Fruit fly (Drosophila melanogaster): ENCODE measurements around the gene Kots.

Kots gene

dm6 chr3R:13983272-13984032 lies 19.5 kb upstream of the Kots start (continued):
- TF ChIP-seq CG18262 (tag; optimal IDR thresholded peaks at IDR 0.05) (peak; percentile 95), CG6689 (GFP tag; IDR thresholded peaks at IDR 0.05) (peak; percentile 86), CG18764 (GFP tag; optimal IDR thresholded peaks at IDR 0.05) (peak; percentile 89), ranshi (GFP tag; IDR thresholded peaks at IDR 0.05) (peak; percentile 84), CG4820 (GFP tag; optimal IDR thresholded peaks at IDR 0.05) (peak; percentile 88), psq (GFP tag; optimal IDR thresholded peaks at IDR 0.05) (peak; percentile 76), pnt (GFP tag; optimal IDR thresholded peaks at IDR 0.05) (peak; percentile 94), CG14050 (GFP tag; IDR thresholded peaks at IDR 0.05) (peak; percentile 82), maf-S (GFP tag; optimal IDR thresholded peaks at IDR 0.05) (peak; percentile 92), fd102C (GFP tag; optimal IDR thresholded peaks at IDR 0.05) (peak; percentile 41), CG4404 (GFP tag; IDR thresholded peaks at IDR 0.05) (peak; percentile 91), CG14441 (GFP tag; IDR thresholded peaks at IDR 0.05) (peak; percentile 86), CG34376 (GFP tag; optimal IDR thresholded peaks at IDR 0.05) (peak; percentile 94), Meics (GFP tag; optimal IDR thresholded peaks at IDR 0.05) (peak; percentile 94), sna (GFP tag; IDR thresholded peaks at IDR 0.05; ENCODE audit: partially characterized antibody) (no peak; the same call in 1 of the 2 replicates), h (optimal IDR thresholded peaks at IDR 0.05) (no peak), Drgx (GFP tag; IDR thresholded peaks at IDR 0.05) (peak; percentile 88), CG2889 (GFP tag; IDR thresholded peaks at IDR 0.05) (peak; percentile 80), tin (GFP tag; optimal IDR thresholded peaks at IDR 0.05) (peak; percentile 89), Bgb (GFP tag; IDR thresholded peaks at IDR 0.05; ENCODE audit: partially characterized antibody) (peak; percentile 50; the same call in 1 of the 2 replicates), shn (GFP tag; optimal IDR thresholded peaks at IDR 0.05) (peak; percentile 96), Fer1 (GFP tag; optimal IDR thresholded peaks at IDR 0.05) (peak; percentile 95), CG10462 (GFP tag; optimal IDR thresholded peaks at IDR 0.05) (peak; percentile 82), en (GFP tag; optimal IDR thresholded peaks at IDR 0.05) (peak; percentile 91), Dbx (GFP tag; IDR thresholded peaks at IDR 0.05) (peak; percentile 87), CG14014 (GFP tag; IDR thresholded peaks at IDR 0.05) (peak; percentile 86), CG11560 (tag; IDR thresholded peaks at IDR 0.05) (no peak; the same call in 1 of the 3 replicates), CG10366 (GFP tag; IDR thresholded peaks at IDR 0.05) (peak; percentile 88), fd3F (GFP tag; optimal IDR thresholded peaks at IDR 0.05) (peak; percentile 84), abd-A (tag; optimal IDR thresholded peaks at IDR 0.05) (peak; percentile 88), eve (GFP tag; optimal IDR thresholded peaks at IDR 0.05) (peak in 1 of 2 experiments; percentile 98), wdn (GFP tag; IDR thresholded peaks at IDR 0.05) (peak; percentile 75), dpn (GFP tag; optimal IDR thresholded peaks at IDR 0.05) (peak; percentile 95 to 96), CG1792 (GFP tag; optimal IDR thresholded peaks at IDR 0.05) (peak; percentile 90), CG1529 (GFP tag; optimal IDR thresholded peaks at IDR 0.05) (peak; percentile 85), row (GFP tag; IDR thresholded peaks at IDR 0.05) (peak; percentile 99), CG1647 (GFP tag; optimal IDR thresholded peaks at IDR 0.05) (peak; percentile 81), disco-r (GFP tag; optimal IDR thresholded peaks at IDR 0.05) (peak; percentile 88), CG13296 (GFP tag; optimal IDR thresholded peaks at IDR 0.05) (peak; percentile 87), Trl (optimal IDR thresholded peaks at IDR 0.05) (peak; percentile 96 to 98), Trl (GFP tag; optimal IDR thresholded peaks at IDR 0.05) (peak; percentile 94), NfI (GFP tag; optimal IDR thresholded peaks at IDR 0.05) (peak; percentile 92), CG10147 (GFP tag; optimal IDR thresholded peaks at IDR 0.05) (peak; percentile 91), CG34422 (GFP tag; IDR thresholded peaks at IDR 0.05) (peak; percentile 82; the same call in 2 of the 3 replicates), CG4617 (GFP tag; optimal IDR thresholded peaks at IDR 0.05; ENCODE audit: borderline replicate concordance) (peak; percentile 76), CG18619 (GFP tag; optimal IDR thresholded peaks at IDR 0.05) (peak; percentile 88), chn (GFP tag; optimal IDR thresholded peaks at IDR 0.05) (peak; percentile 92), Elba2 (GFP tag; optimal IDR thresholded peaks at IDR 0.05) (peak; percentile 71), CG10431 (GFP tag; optimal IDR thresholded peaks at IDR 0.05) (peak; percentile 99), Mrtf (GFP tag; IDR thresholded peaks at IDR 0.05) (peak; percentile 83)
